Fruit fly (Drosophila melanogaster) whole organism, pupa: Measurements from ENCODE around the gene ng1.
A peak's percentile ranks its signal among the peaks of the same experiment; 100 is the strongest.

Experiments
- CG13204 ChIP-seq: fragments of 200-800 bp; sonication (Bioruptor generic); optimal IDR thresholded peaks from 2 replicates; lab custom pipeline; 2018; ENCODE audit warnings: missing biosample characterization, mild to moderate bottlenecking, missing genetic modification characterization, moderate library complexity
- CG14655 ChIP-seq: fragments of 200-800 bp; sonication (Bioruptor generic); optimal IDR thresholded peaks from 3 replicates; lab custom pipeline; 2017; ENCODE audit warnings: mild to moderate bottlenecking, missing biosample characterization, missing genetic modification reagents, missing genetic modification characterization

ng1 gene

DNA sequence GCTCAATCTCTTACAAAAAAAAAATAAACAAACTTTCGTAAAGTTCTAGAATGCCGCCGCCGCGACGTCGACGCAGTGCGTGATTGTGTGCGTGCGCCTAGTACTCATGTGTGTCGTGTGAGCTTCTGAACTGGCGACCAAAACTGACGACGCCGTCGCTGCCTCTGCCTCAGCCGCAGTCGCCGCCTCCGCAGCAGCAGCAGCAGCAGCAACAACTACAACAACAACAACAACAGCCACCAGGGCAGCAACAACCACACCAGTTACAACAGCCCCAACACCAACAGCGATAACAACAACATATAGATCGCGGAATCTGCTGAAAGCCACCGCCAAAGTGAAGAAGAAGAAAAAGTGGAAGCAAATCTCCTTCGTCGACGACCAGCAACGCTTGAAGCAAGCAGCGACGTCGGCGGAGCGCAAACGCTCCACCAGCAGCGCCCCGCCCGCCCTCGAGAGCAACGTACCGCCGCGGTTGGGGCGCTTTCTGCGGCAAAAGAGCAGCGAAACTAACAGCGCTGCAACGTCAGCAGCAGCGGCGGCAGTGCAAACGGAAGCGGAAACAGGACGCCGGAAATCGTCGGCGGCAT lies 49.0 kb downstream of the ng1 start:
- TF ChIP-seq CG14655 (GFP tag; lab: Kevin White, UChicago) (no peak), CG13204 (GFP tag; lab: Kevin White, UChicago) (peak; percentile 56)
